Worm (Caenorhabditis elegans) whole organism, midembryonic: ENCODE data around the gene Y49F6A.12.

Source experiments
- T22C8.4 ChIP-seq: fragments of 200-800 bp; sonication (Bioruptor generic); IDR thresholded peaks from 2 replicates; pipeline ENCODE4 v1.3.6; 2022; ENCODE audit warnings: missing genetic modification characterization, missing compliant biosample characterization
- cog-1 ChIP-seq: sonication (generic microtip); optimal IDR thresholded peaks from 2 replicates; lab custom pipeline; 2016; ENCODE audit warnings: missing genetic modification characterization, missing compliant biosample characterization
- flt-1 ChIP-seq: fragments of 200-800 bp; sonication (Bioruptor generic); IDR thresholded peaks from 2 replicates; pipeline ENCODE4 v1.3.6; 2022; ENCODE audit warnings: missing genetic modification characterization, missing compliant biosample characterization
- klf-2 ChIP-seq: fragments of 200-800 bp; sonication (Bioruptor generic); conservative IDR thresholded peaks from 2 replicates; pipeline ENCODE4 v1.3.6; 2022; ENCODE audit warnings: missing genetic modification reagents, missing genetic modification characterization, missing compliant biosample characterization
- med-1 ChIP-seq: sonication (generic microtip); optimal IDR thresholded peaks from 2 replicates; lab custom pipeline; 2017; ENCODE audit warnings: missing genetic modification characterization, mild to moderate bottlenecking, missing compliant biosample characterization, antibody characterized with exemption, missing genetic modification reagents; ENCODE audit not compliant: insufficient read depth
- ref-1 ChIP-seq: fragments of 200-800 bp; sonication (Bioruptor generic); conservative IDR thresholded peaks from 2 replicates; pipeline ENCODE4 v1.3.6; 2022; ENCODE audit warnings: missing genetic modification reagents, missing genetic modification characterization, missing compliant biosample characterization
- tab-1 ChIP-seq: fragments of 200-800 bp; sonication (Bioruptor generic); IDR thresholded peaks from 2 replicates; pipeline ENCODE4 v1.3.6; 2022; ENCODE audit warnings: missing genetic modification characterization, missing compliant biosample characterization
- ztf-23 ChIP-seq: fragments of 200-800 bp; sonication (Bioruptor generic); IDR thresholded peaks from 2 replicates; pipeline ENCODE4 v1.3.6; 2022; ENCODE audit warnings: missing genetic modification reagents, missing genetic modification characterization, missing compliant biosample characterization
- ztf-29 ChIP-seq: fragments of 200-800 bp; sonication (Bioruptor generic); IDR thresholded peaks from 2 replicates; pipeline ENCODE4 v1.3.6; 2022; ENCODE audit warnings: missing genetic modification reagents, missing genetic modification characterization, missing compliant biosample characterization

The Y49F6A.12 gene

ce11 chrII:3616615-3617014, 21.2 kb downstream of the Y49F6A.12 start:
- TF ChIP-seq klf-2 (GFP tag; lab: Robert Waterston, UW), result no peak
- no peak for TF ChIP-seq flt-1 (GFP tag; lab: Robert Waterston, UW)
- TF ChIP-seq med-1 (GFP tag; lab: Kevin White, UChicago), result no peak
- TF ChIP-seq cog-1 (tag; lab: Kevin White, UChicago), result no peak
- no peak for TF ChIP-seq ztf-23
- TF ChIP-seq ztf-29 (GFP tag; lab: Robert Waterston, UW), result no peak
- TF ChIP-seq T22C8.4 (GFP tag; lab: Robert Waterston, UW), result no peak
- TF ChIP-seq tab-1 (GFP tag; lab: Robert Waterston, UW), result no peak
- TF ChIP-seq ref-1 (GFP tag; lab: Robert Waterston, UW), result no peak

- TF ChIP-seq flt-1 (GFP tag; lab: Robert Waterston, UW) (no peak), cog-1 (tag; lab: Kevin White, UChicago) (no peak), ref-1 (GFP tag; lab: Robert Waterston, UW) (no peak), ztf-23 (no peak), T22C8.4 (GFP tag; lab: Robert Waterston, UW) (no peak), klf-2 (GFP tag; lab: Robert Waterston, UW) (no peak), ztf-29 (GFP tag; lab: Robert Waterston, UW) (no peak), tab-1 (GFP tag; lab: Robert Waterston, UW) (no peak), med-1 (GFP tag; lab: Kevin White, UChicago) (no peak)
Observed at ce11 chrII:3617512-3617911, 22.1 kb downstream of the Y49F6A.12 start, which contains the start of gene F40E12.1. Gene F40E12.1 (plus strand): TSS chrII:3617812.

- TF ChIP-seq flt-1 (GFP tag; lab: Robert Waterston, UW) (no peak), ztf-29 (GFP tag; lab: Robert Waterston, UW) (no peak), cog-1 (tag; lab: Kevin White, UChicago) (no peak), klf-2 (GFP tag; lab: Robert Waterston, UW) (no peak), ref-1 (GFP tag; lab: Robert Waterston, UW) (no peak), T22C8.4 (GFP tag; lab: Robert Waterston, UW) (no peak), tab-1 (GFP tag; lab: Robert Waterston, UW) (no peak), ztf-23 (no peak), med-1 (GFP tag; lab: Kevin White, UChicago) (no peak)
Observed at ce11 chrII:3620862-3621261, 25.4 kb downstream of the Y49F6A.12 start.

- TF ChIP-seq klf-2 (GFP tag; lab: Robert Waterston, UW) (no peak), flt-1 (GFP tag; lab: Robert Waterston, UW) (no peak)
Observed at ce11 chrII:3622014-3622413, 26.6 kb downstream of the Y49F6A.12 start, which contains the start of gene M151.7. Gene M151.7 (plus strand): TSS chrII:3622314.

- TF ChIP-seq med-1 (GFP tag; lab: Kevin White, UChicago) (no peak), flt-1 (GFP tag; lab: Robert Waterston, UW) (no peak), cog-1 (tag; lab: Kevin White, UChicago) (no peak), ref-1 (GFP tag; lab: Robert Waterston, UW) (no peak), ztf-29 (GFP tag; lab: Robert Waterston, UW) (no peak), tab-1 (GFP tag; lab: Robert Waterston, UW) (no peak), ztf-23 (no peak), klf-2 (GFP tag; lab: Robert Waterston, UW) (no peak), T22C8.4 (GFP tag; lab: Robert Waterston, UW) (no peak)
Observed at ce11 chrII:3626872-3627271, 31.4 kb downstream of the Y49F6A.12 start, which contains the start of gene M151.3. Gene M151.3 (plus strand): TSS chrII:3627172.

ce11 chrII:3630810-3631209, 35.4 kb downstream of the Y49F6A.12 start, which contains the start of gene M151.2:
Gene M151.2 (plus strand): TSS chrII:3631110.
- no peak for TF ChIP-seq flt-1 (GFP tag; lab: Robert Waterston, UW)
- no peak for TF ChIP-seq tab-1 (GFP tag; lab: Robert Waterston, UW)
- TF ChIP-seq ref-1 (GFP tag; lab: Robert Waterston, UW), result no peak
- no peak for TF ChIP-seq ztf-23
- TF ChIP-seq ztf-29 (GFP tag; lab: Robert Waterston, UW), result no peak
- no peak for TF ChIP-seq klf-2 (GFP tag; lab: Robert Waterston, UW)
- no peak for TF ChIP-seq T22C8.4 (GFP tag; lab: Robert Waterston, UW)
- no peak for TF ChIP-seq med-1 (GFP tag; lab: Kevin White, UChicago)
- no peak for TF ChIP-seq cog-1 (tag; lab: Kevin White, UChicago)

- TF ChIP-seq tab-1 (GFP tag; lab: Robert Waterston, UW) (no peak), ref-1 (GFP tag; lab: Robert Waterston, UW) (no peak), ztf-23 (no peak), med-1 (GFP tag; lab: Kevin White, UChicago) (no peak), cog-1 (tag; lab: Kevin White, UChicago) (no peak), klf-2 (GFP tag; lab: Robert Waterston, UW) (no peak), ztf-29 (GFP tag; lab: Robert Waterston, UW) (no peak), T22C8.4 (GFP tag; lab: Robert Waterston, UW) (no peak), flt-1 (GFP tag; lab: Robert Waterston, UW) (no peak)
Observed at ce11 chrII:3634765-3635164, 39.3 kb downstream of the Y49F6A.12 start.

- TF ChIP-seq ztf-23 (no peak), ref-1 (GFP tag; lab: Robert Waterston, UW) (no peak), T22C8.4 (GFP tag; lab: Robert Waterston, UW) (no peak), klf-2 (GFP tag; lab: Robert Waterston, UW) (no peak), med-1 (GFP tag; lab: Kevin White, UChicago) (no peak), ztf-29 (GFP tag; lab: Robert Waterston, UW) (no peak), flt-1 (GFP tag; lab: Robert Waterston, UW) (no peak)
Observed at ce11 chrII:3639238-3639637, 43.8 kb downstream of the Y49F6A.12 start, which contains the start of gene fbxb-31. Gene fbxb-31 (minus strand): TSS chrII:3639338.

ce11 chrII:3640197-3640596, 44.8 kb downstream of the Y49F6A.12 start, which contains the start of gene M151.10:
Gene M151.10 (minus strand): TSS chrII:3640297.
- TF ChIP-seq klf-2 (GFP tag; lab: Robert Waterston, UW) (no peak), ztf-29 (GFP tag; lab: Robert Waterston, UW) (no peak), cog-1 (tag; lab: Kevin White, UChicago) (no peak), ztf-23 (no peak), ref-1 (GFP tag; lab: Robert Waterston, UW) (no peak), flt-1 (GFP tag; lab: Robert Waterston, UW) (no peak), T22C8.4 (GFP tag; lab: Robert Waterston, UW) (no peak), med-1 (GFP tag; lab: Kevin White, UChicago) (no peak), tab-1 (GFP tag; lab: Robert Waterston, UW) (no peak)
